Fruit fly (Drosophila melanogaster): ENCODE results near the gene spo.

DNA sequence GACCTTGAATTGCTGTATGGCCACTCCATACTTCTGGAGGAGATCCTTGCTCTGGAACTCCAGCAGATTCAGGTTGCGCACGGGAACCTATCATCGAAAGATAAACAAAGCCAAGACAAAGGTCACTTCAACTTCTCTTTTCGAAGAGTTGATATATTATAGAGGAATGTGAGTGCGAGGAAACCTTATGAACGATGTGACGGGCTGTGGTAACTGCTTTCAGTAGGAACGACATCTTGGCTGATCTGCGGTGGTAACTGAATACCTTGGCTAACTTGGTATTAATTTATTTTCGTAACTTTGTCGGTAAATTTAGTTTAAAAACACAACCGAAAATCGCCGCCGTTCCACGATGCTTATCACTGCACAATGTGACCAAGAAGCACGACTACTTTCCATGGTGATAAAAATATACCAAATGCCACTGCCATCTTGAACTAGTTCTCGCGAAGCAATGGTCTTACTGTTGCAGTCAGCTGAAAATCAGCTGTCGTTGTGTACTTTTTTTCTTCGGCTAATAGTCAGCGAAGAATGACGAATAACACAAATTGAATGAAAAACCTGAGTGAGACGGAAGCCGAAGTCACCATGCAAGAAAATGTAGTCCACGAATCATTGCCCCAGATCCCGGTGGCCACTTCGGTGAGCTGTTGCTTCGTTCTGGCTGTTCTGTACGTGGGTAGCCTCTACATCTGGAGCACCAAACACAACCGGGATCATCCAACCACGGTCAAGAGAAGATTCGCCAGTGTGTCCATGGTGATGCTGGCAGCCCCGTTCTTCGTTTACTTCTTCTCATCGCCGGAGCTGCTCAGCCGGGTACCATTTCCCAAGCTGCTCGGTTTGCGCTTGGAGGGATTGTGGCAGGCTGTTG is 28.8 kb downstream of the spo start, which contains the start of the genes ScsbetaG and Sras:
- TF ChIP-seq OdsH (GFP tag; optimal IDR thresholded peaks at IDR 0.05) = no peak
- TF ChIP-seq CG15336 (GFP tag; IDR thresholded peaks at IDR 0.05) = no peak; the same call in 1 of the 2 replicates
- TF ChIP-seq pdm3 (GFP tag; optimal IDR thresholded peaks at IDR 0.05) = no peak
- TF ChIP-seq fd59A (GFP tag; optimal IDR thresholded peaks at IDR 0.05) = no peak
- TF ChIP-seq Lpt (GFP tag; optimal IDR thresholded peaks at IDR 0.05) = no peak
- no peak for TF ChIP-seq lz (GFP tag; optimal IDR thresholded peaks at IDR 0.05)
